Fruit fly (Drosophila melanogaster): ENCODE measurements around the gene zfh1.

zfh1 gene

DNA sequence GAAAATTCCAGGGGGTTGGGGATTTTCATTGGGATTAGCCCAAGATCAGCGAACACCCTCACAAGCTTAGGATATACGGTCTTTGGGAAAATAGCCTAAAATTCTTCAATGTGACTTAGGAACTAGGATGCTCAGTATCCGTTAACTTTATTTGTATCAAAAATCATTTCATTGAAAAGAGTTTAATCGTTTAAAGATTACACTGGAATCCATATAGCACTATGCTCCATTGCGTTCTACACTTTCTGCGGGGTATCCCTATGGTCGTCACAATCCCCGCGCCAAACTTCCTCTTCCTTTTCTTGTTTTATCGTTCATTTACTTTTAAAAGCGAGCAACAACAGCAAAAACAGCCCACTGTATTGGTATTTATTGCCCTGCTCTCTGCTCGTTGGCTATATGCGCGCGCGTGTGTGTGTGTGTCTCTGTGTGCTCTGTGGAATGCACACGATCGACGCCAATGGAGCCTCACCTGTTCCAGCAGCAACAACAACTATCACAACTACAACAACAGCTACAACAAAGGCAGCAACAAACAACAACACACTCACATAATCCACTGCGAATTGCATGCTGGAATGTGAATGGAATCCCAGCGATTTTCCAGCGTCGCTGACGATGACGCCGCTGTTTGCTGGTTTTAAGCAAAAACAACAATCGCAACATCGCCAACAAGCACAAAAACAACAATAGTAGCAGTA is 38.2 kb downstream of the zfh1 start (continued):
- TF ChIP-seq Fer2 (tag; optimal IDR thresholded peaks at IDR 0.05) (no peak), CG7271 (tag; optimal IDR thresholded peaks at IDR 0.05) (no peak), vvl (GFP tag; IDR thresholded peaks at IDR 0.05) (peak; percentile 21; the same call in 1 of the 2 replicates), B-H1 (GFP tag; IDR thresholded peaks at IDR 0.05) (no peak), Scr (GFP tag; IDR thresholded peaks at IDR 0.05; ENCODE audit: partially characterized antibody) (no peak), nom (GFP tag; optimal IDR thresholded peaks at IDR 0.05) (peak; percentile 56), Elba2 (GFP tag; optimal IDR thresholded peaks at IDR 0.05) (no peak), pzg (GFP tag; optimal IDR thresholded peaks at IDR 0.05) (no peak), dmrt99B (tag; optimal IDR thresholded peaks at IDR 0.05) (peak; percentile 59), chm (GFP tag; IDR thresholded peaks at IDR 0.05) (0 out of 2 replicates have a peak, but pooled peaks have one; percentile 41), pfk (GFP tag; optimal IDR thresholded peaks at IDR 0.05) (no peak), CG12659 (GFP tag; optimal IDR thresholded peaks at IDR 0.05) (no peak), CG2875 (GFP tag; optimal IDR thresholded peaks at IDR 0.05) (peak; percentile 15), Chrac-16 (GFP tag; optimal IDR thresholded peaks at IDR 0.05) (no peak), sim (GFP tag; IDR thresholded peaks at IDR 0.05) (no peak), ci (GFP tag; IDR thresholded peaks at IDR 0.05) (0 out of 3 replicates have a peak, but pooled peaks have one; percentile 19), CrebB (tag; optimal IDR thresholded peaks at IDR 0.05) (no peak), CG15479 (GFP tag; optimal IDR thresholded peaks at IDR 0.05) (no peak), Lim3 (GFP tag; IDR thresholded peaks at IDR 0.05) (no peak), en (GFP tag; optimal IDR thresholded peaks at IDR 0.05) (no peak), ind (GFP tag; optimal IDR thresholded peaks at IDR 0.05) (no peak), bowl (GFP tag; IDR thresholded peaks at IDR 0.05) (no peak), Med (GFP tag) (peak; percentile 51), NC2β (GFP tag; optimal IDR thresholded peaks at IDR 0.05) (no peak), CG6689 (GFP tag; IDR thresholded peaks at IDR 0.05) (0 out of 2 replicates have a peak, but pooled peaks have one; percentile 5), dm (GFP tag; optimal IDR thresholded peaks at IDR 0.05) (no peak), unpg (GFP tag; optimal IDR thresholded peaks at IDR 0.05) (peak; percentile 17), oc (tag; optimal IDR thresholded peaks at IDR 0.05) (no peak), sens (GFP tag) (peak; percentile 59), ap (GFP tag; IDR thresholded peaks at IDR 0.05) (0 out of 2 replicates have a peak, but pooled peaks have one; percentile 19), CG17912 (GFP tag; optimal IDR thresholded peaks at IDR 0.05) (no peak), lmd (GFP tag; IDR thresholded peaks at IDR 0.05) (peak; percentile 19; the same call in 1 of the 2 replicates), CG12942 (GFP tag; optimal IDR thresholded peaks at IDR 0.05) (no peak), Doc3 (GFP tag; IDR thresholded peaks at IDR 0.05; ENCODE audit: partially characterized antibody) (no peak), Optix (GFP tag; IDR thresholded peaks at IDR 0.05) (no peak), gsb (GFP tag; IDR thresholded peaks at IDR 0.05) (no peak), Camta (GFP tag; optimal IDR thresholded peaks at IDR 0.05) (peak; percentile 0), org-1 (GFP tag; optimal IDR thresholded peaks at IDR 0.05) (peak; percentile 18), wdn (GFP tag; IDR thresholded peaks at IDR 0.05) (no peak), D (optimal IDR thresholded peaks at IDR 0.05) (no peak), D (GFP tag; optimal IDR thresholded peaks at IDR 0.05) (peak; percentile 19), fd102C (GFP tag; optimal IDR thresholded peaks at IDR 0.05) (no peak), CG18262 (tag; optimal IDR thresholded peaks at IDR 0.05) (peak; percentile 56), CG4360 (GFP tag; IDR thresholded peaks at IDR 0.05) (peak; percentile 85), CG30403 (GFP tag; optimal IDR thresholded peaks at IDR 0.05) (peak; percentile 27), CG7839 (tag; optimal IDR thresholded peaks at IDR 0.05) (peak; percentile 46), nmo (GFP tag; optimal IDR thresholded peaks at IDR 0.05) (peak; percentile 66), shn (GFP tag; optimal IDR thresholded peaks at IDR 0.05) (peak; percentile 32), CG30431 (GFP tag; optimal IDR thresholded peaks at IDR 0.05) (peak; percentile 24), so (GFP tag; IDR thresholded peaks at IDR 0.05) (no peak)
